Worm (Caenorhabditis elegans) whole organism, mixed stage, embryonic: ENCODE results near the gene tceb-3.
"Not testable (repeated sequence)": the region's sequence is repeated elsewhere in the genome, so short reads cannot be mapped to it uniquely, and the experiment has no call there.

Experiments
- M03D4.4 ChIP-seq: sonication (generic microtip); optimal IDR thresholded peaks from 2 replicates; lab custom pipeline; 2017; ENCODE audit warnings: mild to moderate bottlenecking, missing genetic modification characterization, missing compliant biosample characterization
- bed-3 ChIP-seq: fragments of 200-800 bp; sonication (Bioruptor generic); optimal IDR thresholded peaks from 3 replicates; lab custom pipeline; 2018; ENCODE audit warnings: mild to moderate bottlenecking, missing genetic modification characterization, moderate library complexity, missing compliant biosample characterization
- blmp-1 ChIP-seq: fragments of 150-350 bp; optimal IDR thresholded peaks from 2 replicates; lab custom pipeline; 2014; ENCODE audit warnings: missing biosample characterization, missing genetic modification characterization
- ceh-39 ChIP-seq: fragments of 150-350 bp; optimal IDR thresholded peaks from 2 replicates; lab custom pipeline; 2014; ENCODE audit warnings: missing biosample characterization, missing genetic modification characterization
- ceh-43 ChIP-seq: fragments of 200-800 bp; sonication (Bioruptor generic); optimal IDR thresholded peaks from 2 replicates; lab custom pipeline; 2018; ENCODE audit warnings: mild to moderate bottlenecking, missing genetic modification characterization, moderate library complexity, missing compliant biosample characterization
- drap-1 ChIP-seq: fragments of 200-800 bp; sonication (Bioruptor generic); optimal IDR thresholded peaks from 3 replicates; lab custom pipeline; 2018; ENCODE audit warnings: mild to moderate bottlenecking, missing genetic modification characterization, missing compliant biosample characterization
- elt-1 ChIP-seq: sonication (generic microtip); optimal IDR thresholded peaks from 2 replicates; lab custom pipeline; 2017; ENCODE audit warnings: missing genetic modification characterization, mild to moderate bottlenecking, missing compliant biosample characterization, antibody characterized with exemption, moderate library complexity, borderline replicate concordance; ENCODE audit not compliant: insufficient read depth
- elt-3 ChIP-seq: fragments of 150-350 bp; optimal IDR thresholded peaks from 2 replicates; lab custom pipeline; 2014; ENCODE audit warnings: missing biosample characterization, missing genetic modification characterization
- flh-1 ChIP-seq: fragments of 200-800 bp; sonication (Bioruptor generic); optimal IDR thresholded peaks from 2 replicates; lab custom pipeline; 2018; ENCODE audit warnings: mild to moderate bottlenecking, missing genetic modification characterization, moderate library complexity, missing compliant biosample characterization
- ham-2 ChIP-seq: fragments of 200-800 bp; sonication (Bioruptor generic); optimal IDR thresholded peaks from 2 replicates; lab custom pipeline; 2018; ENCODE audit warnings: mild to moderate bottlenecking, missing genetic modification characterization, missing compliant biosample characterization
- hlh-1 ChIP-seq: fragments of 150-350 bp; optimal IDR thresholded peaks from 2 replicates; lab custom pipeline; 2014; ENCODE audit warnings: missing biosample characterization, missing genetic modification reagents, missing genetic modification characterization
- lin-13 ChIP-seq: fragments of 150-350 bp; optimal IDR thresholded peaks from 2 replicates; lab custom pipeline; 2014; ENCODE audit warnings: missing biosample characterization, missing genetic modification characterization
- lsy-2 ChIP-seq: fragments of 150-350 bp; optimal IDR thresholded peaks from 2 replicates; lab custom pipeline; 2014; ENCODE audit warnings: missing biosample characterization, missing genetic modification characterization
- mab-5 ChIP-seq: fragments of 150-350 bp; optimal IDR thresholded peaks from 2 replicates; lab custom pipeline; 2014; ENCODE audit warnings: missing biosample characterization, missing genetic modification characterization
- mep-1 ChIP-seq: fragments of 150-350 bp; optimal IDR thresholded peaks from 2 replicates; lab custom pipeline; 2017; ENCODE audit warnings: missing biosample characterization, missing genetic modification reagents, missing genetic modification characterization, inconsistent platforms
- mls-2 ChIP-seq: sonication (generic microtip); optimal IDR thresholded peaks from 2 replicates; lab custom pipeline; 2016; ENCODE audit warnings: mild to moderate bottlenecking, missing genetic modification characterization, moderate library complexity, missing compliant biosample characterization
- nhr-12 ChIP-seq: fragments of 150-350 bp; optimal IDR thresholded peaks from 2 replicates; lab custom pipeline; 2014; ENCODE audit warnings: missing biosample characterization, missing genetic modification characterization
- nhr-2 ChIP-seq: fragments of 150-350 bp; optimal IDR thresholded peaks from 2 replicates; lab custom pipeline; 2014; ENCODE audit warnings: missing biosample characterization, missing genetic modification characterization
- nhr-28 ChIP-seq: fragments of 150-350 bp; optimal IDR thresholded peaks from 2 replicates; lab custom pipeline; 2014; ENCODE audit warnings: missing biosample characterization, missing genetic modification characterization
- nhr-76 ChIP-seq: sonication (generic microtip); optimal IDR thresholded peaks from 2 replicates; lab custom pipeline; 2017; ENCODE audit warnings: missing biosample characterization, missing genetic modification characterization
- pha-4 ChIP-seq: fragments of 150-350 bp; optimal IDR thresholded peaks from 2 replicates; lab custom pipeline; 2018; ENCODE audit warnings: missing biosample characterization, missing genetic modification reagents, missing genetic modification characterization
- sem-2 ChIP-seq: fragments of 200-800 bp; sonication (Bioruptor generic); optimal IDR thresholded peaks from 2 replicates; lab custom pipeline; 2018; ENCODE audit warnings: mild to moderate bottlenecking, missing genetic modification characterization, missing compliant biosample characterization
- snpc-4 ChIP-seq: fragments of 150-350 bp; optimal IDR thresholded peaks from 2 replicates; lab custom pipeline; 2014; ENCODE audit warnings: missing biosample characterization, missing genetic modification characterization
- sptf-1 ChIP-seq: sonication (generic microtip); optimal IDR thresholded peaks from 2 replicates; lab custom pipeline; 2017; ENCODE audit warnings: mild to moderate bottlenecking, missing genetic modification characterization, moderate library complexity, missing compliant biosample characterization
- tbx-8 ChIP-seq: fragments of 200-800 bp; sonication (Bioruptor generic); optimal IDR thresholded peaks from 2 replicates; lab custom pipeline; 2018; ENCODE audit warnings: mild to moderate bottlenecking, missing genetic modification characterization, moderate library complexity, missing compliant biosample characterization
- unc-39 ChIP-seq: fragments of 150-350 bp; optimal IDR thresholded peaks from 2 replicates; lab custom pipeline; 2014; ENCODE audit warnings: missing biosample characterization, missing genetic modification characterization
- unc-62 ChIP-seq: fragments of 150-350 bp; optimal IDR thresholded peaks from 2 replicates; lab custom pipeline; 2014; ENCODE audit warnings: missing biosample characterization, missing genetic modification reagents, missing genetic modification characterization

The tceb-3 gene

DNA sequence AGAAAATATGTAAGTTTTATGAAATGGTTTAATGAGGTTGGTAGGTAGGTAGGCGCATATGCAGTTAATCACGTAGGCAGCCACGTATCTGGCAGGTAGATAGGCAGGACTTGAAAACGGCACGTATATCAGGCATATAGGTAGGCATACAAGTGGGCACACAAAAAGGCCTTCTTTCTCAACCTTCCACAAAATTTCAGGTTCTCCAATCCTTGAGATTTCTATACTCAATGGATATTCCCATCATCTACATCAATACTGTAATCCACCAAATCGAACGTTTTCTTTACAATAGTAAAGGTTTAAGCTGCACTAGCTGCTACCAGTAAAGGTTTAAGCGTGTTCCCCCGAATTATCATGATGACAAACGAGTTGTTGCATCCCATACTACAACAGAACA, 14.9 kb downstream of the tceb-3 start:
- TF ChIP-seq bed-3 (no peak), unc-39 (no peak), nhr-2 (tag; lab: Kevin White, UChicago) (no peak), sem-2 (GFP tag; lab: Kevin White, UChicago) (no peak), drap-1 (no peak), ceh-43 (GFP tag; lab: Kevin White, UChicago) (no peak), blmp-1 (tag; lab: Kevin White, UChicago) (no peak), unc-62 (no peak), lin-13 (no peak), sptf-1 (no peak), snpc-4 (tag; lab: Kevin White, UChicago) (no peak), hlh-1 (tag; lab: Kevin White, UChicago) (no peak), mab-5 (tag; lab: Kevin White, UChicago) (no peak)
- TF ChIP-seq, all 35 proteins: peak for 0

- no peak for TF ChIP-seq sptf-1
- TF ChIP-seq tbx-8 (GFP tag; lab: Kevin White, UChicago): no peak
- TF ChIP-seq lsy-2: no peak
- TF ChIP-seq bed-3: no peak
- no peak for TF ChIP-seq nhr-28 (tag; lab: Kevin White, UChicago)
- no peak for TF ChIP-seq nhr-2 (tag; lab: Kevin White, UChicago)
- TF ChIP-seq, all 35 proteins: peak for 0
Measured at ce11 chrII:10930678-10931650, 16.3 kb downstream of the tceb-3 start.

ce11 chrII:10925804-10926570, 21.2 kb downstream of the tceb-3 start, which contains the start of gene metr-1:
metr-1 (plus strand) TSS chrII:10926561.
- peak; percentile 16 for TF ChIP-seq ham-2 (GFP tag; lab: Kevin White, UChicago)
- peak; percentile 88 for TF ChIP-seq elt-1 (tag; lab: Kevin White, UChicago)
- TF ChIP-seq lin-13: no peak
- no peak for TF ChIP-seq unc-62

DNA sequence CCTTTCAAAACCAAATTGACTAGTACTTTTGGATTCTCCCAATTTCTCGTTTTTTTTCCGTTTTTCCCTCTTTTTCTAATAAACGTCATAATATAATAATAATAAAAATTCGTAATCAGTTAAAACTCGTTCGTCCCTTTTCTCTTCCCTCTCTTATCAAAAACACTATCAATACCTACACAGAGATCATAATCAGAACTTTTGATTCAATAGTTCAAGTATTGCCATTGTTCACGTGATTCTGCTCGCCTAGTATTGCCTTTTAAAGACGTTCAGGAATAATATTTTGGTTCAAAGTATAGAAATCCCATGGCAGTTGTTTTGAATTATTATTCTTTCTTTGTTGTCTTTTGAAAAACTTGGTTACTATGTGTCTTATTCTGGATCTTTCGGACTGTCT, 22.5 kb downstream of the tceb-3 start:
- TF ChIP-seq lin-13 (no peak), mls-2 (no peak), ceh-43 (GFP tag; lab: Kevin White, UChicago) (no peak), mab-5 (tag; lab: Kevin White, UChicago) (no peak), elt-1 (tag; lab: Kevin White, UChicago) (no peak), nhr-12 (tag; lab: Kevin White, UChicago) (no peak), drap-1 (no peak)

DNA sequence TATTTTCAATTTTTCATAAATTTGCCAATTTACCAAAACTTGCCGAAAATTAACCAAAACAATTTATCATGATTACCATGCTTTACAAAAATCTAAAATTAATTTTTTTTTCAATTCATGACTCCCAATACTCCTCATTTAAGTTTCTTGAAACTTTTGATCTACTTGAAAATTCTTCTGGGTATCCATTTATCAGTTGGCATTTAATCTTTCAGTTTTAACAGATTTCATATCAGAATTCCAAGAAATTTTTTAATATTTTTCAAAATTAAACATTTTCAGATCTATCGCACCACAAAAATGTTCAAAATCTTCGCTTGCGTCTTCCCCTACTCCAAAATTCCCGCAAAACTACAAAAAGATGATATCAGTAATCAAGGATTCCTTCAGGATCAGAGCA, 23.3 kb downstream of the tceb-3 start, which contains the start of gene Y19D2B.2:
Y19D2B.2 (plus strand) TSS at position 301 of the 400 bp plus-strand sequence.
- TF ChIP-seq blmp-1 (tag; lab: Kevin White, UChicago) (no peak), ceh-43 (GFP tag; lab: Kevin White, UChicago) (no peak), pha-4 (no peak), unc-39 (no peak), drap-1 (no peak), M03D4.4 (no peak)

DNA sequence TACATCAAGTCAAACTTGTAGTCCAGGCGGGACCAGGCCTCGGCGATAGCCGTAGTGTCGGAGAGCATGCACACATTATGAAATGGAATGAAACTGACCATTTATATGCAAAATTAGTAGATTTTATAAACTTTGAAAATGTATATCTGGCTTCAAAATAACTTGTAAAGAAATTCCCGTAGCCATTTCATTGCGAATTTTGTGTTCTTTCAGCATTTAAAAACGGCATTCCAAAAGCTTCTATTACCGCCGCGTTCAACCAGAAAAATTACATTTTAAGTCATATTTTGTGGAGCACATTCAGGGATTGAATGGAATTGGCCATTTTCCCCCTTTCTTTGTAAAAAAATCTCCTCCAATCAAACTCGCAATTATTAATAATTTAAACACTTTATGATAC, 24.3 kb downstream of the tceb-3 start, which contains the start of gene Y19D2B.1:
Y19D2B.1 (minus strand) TSS at position 101 of the 400 bp plus-strand sequence.
- not testable (repeated sequence) for TF ChIP-seq sem-2 (GFP tag; lab: Kevin White, UChicago); unc-39; ham-2 (GFP tag; lab: Kevin White, UChicago)

DNA sequence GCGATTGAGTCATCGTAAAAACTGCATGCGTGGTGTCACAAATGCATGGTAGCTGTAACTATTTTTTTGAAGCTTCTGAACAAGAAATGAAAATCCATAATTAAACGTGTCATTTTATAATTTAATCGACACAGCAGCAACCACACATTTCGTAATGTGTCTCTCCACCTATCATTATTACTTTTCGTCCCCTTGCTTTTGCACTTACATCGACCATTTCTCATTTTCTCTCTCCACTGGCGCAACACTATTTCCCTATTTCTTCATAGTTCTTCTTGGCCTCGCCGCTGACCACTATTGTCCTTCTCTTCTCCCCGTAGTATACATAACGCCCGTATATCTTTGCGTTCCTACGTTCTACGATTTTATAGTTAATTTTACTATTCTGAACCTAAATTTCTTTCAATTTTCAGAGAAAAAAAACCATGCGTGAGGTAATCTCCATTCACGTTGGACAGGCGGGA, 28.9 kb downstream of the tceb-3 start, which contains the start of gene tba-4:
tba-4 (plus strand) TSS at position 414 of the 464 bp plus-strand sequence.
- TF ChIP-seq hlh-1 (tag; lab: Kevin White, UChicago): no peak
- no peak for TF ChIP-seq sem-2 (GFP tag; lab: Kevin White, UChicago)
- TF ChIP-seq unc-62: no peak
- TF ChIP-seq drap-1: no peak
- TF ChIP-seq nhr-76 (tag; lab: Kevin White, UChicago): no peak
- TF ChIP-seq mep-1: no peak
- TF ChIP-seq flh-1 (GFP tag; lab: Kevin White, UChicago): no peak
- TF ChIP-seq elt-1 (tag; lab: Kevin White, UChicago): no peak
- no peak for TF ChIP-seq elt-3 (tag; lab: Kevin White, UChicago)
- no peak for TF ChIP-seq ceh-39 (tag; lab: Kevin White, UChicago)
- TF ChIP-seq unc-39: no peak
